Fruit fly (Drosophila melanogaster) whole organism, adult: ENCODE measurements around the gene CG34180.
A peak's percentile ranks its signal among the peaks of the same experiment; 100 is the strongest.

ENCODE experiments used
- CG11617 ChIP-seq: fragments of 200-800 bp; sonication (Bioruptor generic); optimal IDR thresholded peaks from 2 replicates; lab custom pipeline; 2017; ENCODE audit warnings: mild to moderate bottlenecking, missing biosample characterization, missing genetic modification reagents, missing genetic modification characterization
- CG12768 ChIP-seq: fragments of 200-800 bp; sonication (Bioruptor generic); optimal IDR thresholded peaks from 2 replicates; lab custom pipeline; 2017; ENCODE audit warnings: missing biosample characterization, missing genetic modification characterization, mild to moderate bottlenecking, moderate library complexity, missing genetic modification reagents
- CG14711 ChIP-seq: fragments of 200-800 bp; sonication (Bioruptor generic); optimal IDR thresholded peaks from 2 replicates; lab custom pipeline; 2018; ENCODE audit warnings: missing biosample characterization, mild to moderate bottlenecking, missing genetic modification characterization, moderate library complexity
- CG1620 ChIP-seq: fragments of 200-800 bp; sonication (Bioruptor generic); optimal IDR thresholded peaks from 2 replicates; lab custom pipeline; 2016; ENCODE audit warnings: missing biosample characterization, missing genetic modification characterization
- CG33017 ChIP-seq: fragments of 200-800 bp; sonication (Bioruptor generic); optimal IDR thresholded peaks from 2 replicates; lab custom pipeline; 2018; ENCODE audit warnings: missing biosample characterization, mild to moderate bottlenecking, missing genetic modification characterization, moderate library complexity
- CG5204 ChIP-seq: fragments of 200-800 bp; sonication (Bioruptor generic); optimal IDR thresholded peaks from 2 replicates; lab custom pipeline; 2016; ENCODE audit warnings: missing biosample characterization, missing genetic modification characterization
- CG7045 ChIP-seq: fragments of 200-800 bp; sonication (Bioruptor generic); optimal IDR thresholded peaks from 2 replicates; lab custom pipeline; 2017; ENCODE audit warnings: missing biosample characterization, mild to moderate bottlenecking, missing genetic modification characterization
- CG7101 ChIP-seq: fragments of 200-800 bp; sonication (Bioruptor generic); optimal IDR thresholded peaks from 2 replicates; lab custom pipeline; 2018; ENCODE audit warnings: missing biosample characterization, mild to moderate bottlenecking, missing genetic modification characterization, moderate library complexity
- Clk ChIP-seq: fragments of 200-800 bp; sonication (Bioruptor generic); optimal IDR thresholded peaks from 2 replicates; lab custom pipeline; 2017; ENCODE audit warnings: missing biosample characterization, missing genetic modification characterization
- Crg-1 ChIP-seq: fragments of 200-800 bp; sonication (Bioruptor generic); optimal IDR thresholded peaks from 2 replicates; lab custom pipeline; 2016; ENCODE audit warnings: missing biosample characterization, missing genetic modification characterization
- Hr96 ChIP-seq: fragments of 200-800 bp; sonication (Bioruptor generic); optimal IDR thresholded peaks from 2 replicates; lab custom pipeline; 2016; ENCODE audit warnings: missing biosample characterization, missing genetic modification characterization
- Mnt ChIP-seq: fragments of 200-800 bp; sonication (Bioruptor generic); optimal IDR thresholded peaks from 2 replicates; lab custom pipeline; 2016; ENCODE audit warnings: missing biosample characterization, mild to moderate bottlenecking, missing genetic modification characterization
- bab1 ChIP-seq: fragments of 200-800 bp; sonication (Bioruptor generic); optimal IDR thresholded peaks from 3 replicates; lab custom pipeline; 2019; ENCODE audit warnings: missing biosample characterization, mild to moderate bottlenecking, missing genetic modification characterization, moderate library complexity
- cic ChIP-seq: fragments of 200-800 bp; sonication (Bioruptor generic); optimal IDR thresholded peaks from 2 replicates; lab custom pipeline; 2017; ENCODE audit warnings: missing biosample characterization, mild to moderate bottlenecking, missing genetic modification characterization, moderate library complexity
- cnc ChIP-seq, 2 experiments: fragments of >200 bp; optimal IDR thresholded peaks; 2 replicates each; lab custom pipeline; 2017
- kay ChIP-seq: fragments of 200-800 bp; sonication (Bioruptor generic); peaks from one replicate; lab custom pipeline; 2016; ENCODE audit warnings: missing biosample characterization, missing genetic modification characterization, borderline replicate concordance
- ovo ChIP-seq: fragments of 200-800 bp; sonication (Bioruptor generic); optimal IDR thresholded peaks from 2 replicates; lab custom pipeline; 2016; ENCODE audit warnings: missing biosample characterization, missing genetic modification characterization
- pad ChIP-seq: fragments of 200-800 bp; sonication (Bioruptor generic); optimal IDR thresholded peaks from 3 replicates; lab custom pipeline; 2017; ENCODE audit warnings: missing biosample characterization, missing genetic modification characterization, mild to moderate bottlenecking, moderate library complexity, missing genetic modification reagents
- tj ChIP-seq: fragments of 200-800 bp; sonication (Bioruptor generic); optimal IDR thresholded peaks from 3 replicates; lab custom pipeline; 2017; ENCODE audit warnings: missing biosample characterization, mild to moderate bottlenecking, missing genetic modification characterization, moderate library complexity
- toe ChIP-seq: fragments of 200-800 bp; sonication (Bioruptor generic); optimal IDR thresholded peaks from 2 replicates; lab custom pipeline; 2016; ENCODE audit warnings: missing biosample characterization, missing genetic modification characterization

Gene CG34180

dm6 chr2L:6024345-6024907 is 35.9 kb upstream of the CG34180 start, which contains the start of gene CG9107:
Gene CG9107, minus strand, starts transcription at chr2L:6024539.
- TF ChIP-seq Mnt (peak; percentile 54), ovo (GFP tag; lab: Kevin White, UChicago) (no peak)

dm6 chr2L:6028712-6029111 is 31.6 kb upstream of the CG34180 start:
- TF ChIP-seq tj (GFP tag; lab: Kevin White, UChicago): no peak
- no peak for TF ChIP-seq CG12768
- TF ChIP-seq CG11617 (GFP tag; lab: Kevin White, UChicago): no peak
- TF ChIP-seq Mnt: no peak
- TF ChIP-seq CG33017 (tag; lab: Kevin White, UChicago): no peak
- no peak for TF ChIP-seq Crg-1 (GFP tag; lab: Kevin White, UChicago)
- TF ChIP-seq CG7101: no peak
- no peak for TF ChIP-seq CG14711 (tag; lab: Kevin White, UChicago)
- TF ChIP-seq pad (GFP tag; lab: Kevin White, UChicago): no peak
- TF ChIP-seq bab1 (GFP tag; lab: Kevin White, UChicago): no peak

- TF ChIP-seq pad (GFP tag; lab: Kevin White, UChicago) (no peak), kay (GFP tag; lab: Kevin White, UChicago) (no peak), Crg-1 (GFP tag; lab: Kevin White, UChicago) (no peak), CG7045 (GFP tag; lab: Kevin White, UChicago) (no peak)
These were observed 28.5 kb upstream of the CG34180 start for dm6 chr2L:6031838-6032237.

dm6 chr2L:6034344-6034743 is 26.0 kb upstream of the CG34180 start, which contains the start of gene CG9109:
Gene CG9109, minus strand, starts transcription at chr2L:6034423.
- TF ChIP-seq Crg-1 (GFP tag; lab: Kevin White, UChicago) (no peak), pad (GFP tag; lab: Kevin White, UChicago) (no peak), CG7101 (no peak), Clk (GFP tag; lab: Kevin White, UChicago) (no peak), CG12768 (no peak), Hr96 (GFP tag; lab: Kevin White, UChicago) (no peak), bab1 (GFP tag; lab: Kevin White, UChicago) (no peak), Mnt (no peak), cic (GFP tag; lab: Kevin White, UChicago) (no peak), tj (GFP tag; lab: Kevin White, UChicago) (no peak)

dm6 chr2L:6035155-6035554 is 25.2 kb upstream of the CG34180 start:
- no peak for TF ChIP-seq tj (GFP tag; lab: Kevin White, UChicago)

dm6 chr2L:6036710-6037109 is 23.6 kb upstream of the CG34180 start, which contains the start of gene mtm:
Gene mtm, minus strand, starts transcription at chr2L:6037015.
- TF ChIP-seq Mnt (no peak), toe (GFP tag; lab: Kevin White, UChicago) (no peak), bab1 (GFP tag; lab: Kevin White, UChicago) (peak; percentile 56), CG5204 (GFP tag; lab: Kevin White, UChicago) (no peak), CG7101 (no peak), Crg-1 (GFP tag; lab: Kevin White, UChicago) (no peak), CG11617 (GFP tag; lab: Kevin White, UChicago) (no peak), tj (GFP tag; lab: Kevin White, UChicago) (peak; percentile 39)

- TF ChIP-seq toe (GFP tag; lab: Kevin White, UChicago): no peak
- TF ChIP-seq bab1 (GFP tag; lab: Kevin White, UChicago): peak; percentile 90
- peak; percentile 36 for TF ChIP-seq cic (GFP tag; lab: Kevin White, UChicago)
- peak; percentile 47 for TF ChIP-seq Hr96 (GFP tag; lab: Kevin White, UChicago)
- no peak for TF ChIP-seq CG1620
- peak; percentile 79 for TF ChIP-seq CG7101
- peak; percentile 14 for TF ChIP-seq ovo (GFP tag; lab: Kevin White, UChicago)
- TF ChIP-seq CG33017 (tag; lab: Kevin White, UChicago): peak; percentile 62
- peak; percentile 40 for TF ChIP-seq CG7045 (GFP tag; lab: Kevin White, UChicago)
- TF ChIP-seq CG12768: peak; percentile 66
- TF ChIP-seq Crg-1 (GFP tag; lab: Kevin White, UChicago): peak; percentile 66
- TF ChIP-seq CG14711 (tag; lab: Kevin White, UChicago): peak; percentile 100
- TF ChIP-seq pad (GFP tag; lab: Kevin White, UChicago): peak; percentile 35
- peak; percentile 73 for TF ChIP-seq tj (GFP tag; lab: Kevin White, UChicago)
- TF ChIP-seq Clk (GFP tag; lab: Kevin White, UChicago): no peak
- TF ChIP-seq CG5204 (GFP tag; lab: Kevin White, UChicago): peak; percentile 49
- TF ChIP-seq Mnt: peak; percentile 78
- peak; percentile 81 for TF ChIP-seq CG11617 (GFP tag; lab: Kevin White, UChicago)
- no peak for TF ChIP-seq kay (GFP tag; lab: Kevin White, UChicago)
- peak in 1 of 2 experiments; percentile 17 for TF ChIP-seq cnc (optimal IDR thresholded peaks at IDR 0.05; lab: Kevin White, UChicago)
These were observed 22.5 kb upstream of the CG34180 start, which contains the start of the genes CG9117 and CG31643 for dm6 chr2L:6037830-6038229. Gene CG9117, minus strand, starts transcription at chr2L:6037902. Gene CG31643, plus strand, starts transcription at chr2L:6038117.
